Fruit fly (Drosophila melanogaster): Measurements from ENCODE around the gene CG3119.
A peak's percentile ranks its signal among the peaks of the same experiment; 100 is the strongest.

CG3119 gene

DNA sequence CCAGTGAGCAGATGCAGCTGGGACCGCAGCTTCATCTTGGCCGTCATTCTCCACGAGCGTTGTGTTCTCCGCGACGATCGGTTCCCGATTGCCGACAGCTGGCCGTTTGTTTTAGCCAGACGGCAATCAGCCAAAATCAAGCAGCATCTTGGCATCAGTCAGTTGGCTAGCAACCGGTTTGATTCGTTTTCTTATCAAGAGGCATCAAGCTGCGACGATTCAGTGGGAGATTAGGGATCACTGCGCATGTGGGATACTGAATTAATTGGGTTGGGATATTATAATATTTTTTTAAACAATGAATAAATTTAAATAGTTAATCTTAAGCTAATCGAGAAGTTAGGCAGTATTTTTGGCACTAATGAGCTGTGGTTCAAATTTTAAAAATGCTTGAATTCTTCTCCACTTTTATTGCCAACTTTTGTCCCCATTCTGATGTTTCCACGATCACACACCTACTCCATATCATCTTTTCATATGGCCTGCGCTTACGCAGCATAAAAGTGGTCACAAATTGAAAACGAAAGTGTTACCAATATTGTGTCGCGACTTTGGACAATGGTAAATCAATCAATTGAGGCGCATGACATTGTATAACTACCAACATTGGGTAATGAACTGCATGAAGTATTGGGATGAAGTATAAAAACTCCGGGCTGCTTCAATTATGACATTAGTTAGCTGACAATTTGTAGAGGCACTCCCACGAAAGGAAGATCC lies at the start of gene CG3119, which contains the start of gene Cpr23B:
TSS of gene CG3119 (minus strand) at position 92 of the 720 bp plus-strand sequence.
TSS of gene Cpr23B (plus strand) at position 670 of the 720 bp plus-strand sequence.
- TF ChIP-seq cnc (optimal IDR thresholded peaks at IDR 0.05) (no peak), ovo (GFP tag; optimal IDR thresholded peaks at IDR 0.05) (no peak), kay (GFP tag; ENCODE audit: borderline replicate concordance) (no peak), CG14711 (tag; optimal IDR thresholded peaks at IDR 0.05) (no peak), CG7045 (GFP tag; optimal IDR thresholded peaks at IDR 0.05) (no peak), Mnt (GFP tag; optimal IDR thresholded peaks at IDR 0.05) (no peak), Crg-1 (GFP tag; optimal IDR thresholded peaks at IDR 0.05) (no peak), CG11617 (GFP tag; optimal IDR thresholded peaks at IDR 0.05) (no peak), CG5204 (GFP tag; optimal IDR thresholded peaks at IDR 0.05) (no peak), cic (GFP tag; optimal IDR thresholded peaks at IDR 0.05) (no peak), CG12768 (GFP tag; optimal IDR thresholded peaks at IDR 0.05) (no peak), Clk (GFP tag; optimal IDR thresholded peaks at IDR 0.05) (no peak), bab1 (GFP tag; optimal IDR thresholded peaks at IDR 0.05) (no peak), CG7101 (tag; optimal IDR thresholded peaks at IDR 0.05) (no peak), toe (GFP tag; optimal IDR thresholded peaks at IDR 0.05) (no peak), CG33017 (tag; optimal IDR thresholded peaks at IDR 0.05) (no peak)

DNA sequence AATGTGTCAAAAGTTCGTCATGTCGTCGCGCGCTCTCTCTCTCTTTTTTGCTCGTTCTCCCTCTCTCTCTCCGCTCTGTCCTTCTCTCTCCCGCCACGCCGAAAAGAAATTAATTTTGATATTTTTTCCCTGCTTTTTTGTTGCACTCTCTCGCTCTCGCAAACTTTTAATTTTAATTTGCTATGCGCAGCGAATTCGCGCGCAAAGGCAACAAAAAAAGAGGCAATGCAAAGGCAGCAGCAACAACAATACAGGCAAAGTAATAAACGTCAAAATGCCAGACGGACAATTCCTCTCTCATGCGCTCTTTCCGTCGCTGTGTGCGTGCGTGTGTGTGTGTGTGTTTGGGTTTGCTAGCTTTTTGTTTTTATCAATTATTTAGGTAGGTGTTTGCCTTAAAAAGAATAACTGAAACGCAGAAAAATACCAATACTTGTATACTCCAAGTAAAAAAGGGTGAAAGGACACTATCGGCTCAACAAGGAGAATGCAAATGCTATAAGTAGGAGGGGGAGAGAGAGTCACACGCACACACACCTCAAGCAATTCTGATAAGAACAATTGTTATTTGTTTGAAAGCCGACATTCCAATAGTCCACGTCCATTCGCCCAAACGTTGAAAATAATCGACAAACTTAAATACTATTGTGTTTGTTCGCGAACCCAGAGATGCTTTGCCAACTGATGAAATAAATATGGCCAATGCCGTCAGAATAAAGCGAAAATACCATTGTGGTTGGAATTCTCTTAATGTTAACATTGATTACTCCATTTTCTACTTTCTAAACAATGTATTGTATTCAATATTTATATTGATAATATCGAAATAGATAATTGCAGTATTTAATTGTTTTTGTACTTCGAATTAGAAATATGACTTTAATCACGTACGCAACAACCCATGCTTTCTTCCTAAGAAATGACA lies 49.2 kb upstream of the CG3119 start:
- no peak for TF ChIP-seq Mnt (GFP tag; optimal IDR thresholded peaks at IDR 0.05)
- peak; percentile 94 for TF ChIP-seq tj (GFP tag; optimal IDR thresholded peaks at IDR 0.05)
- TF ChIP-seq cic (GFP tag; optimal IDR thresholded peaks at IDR 0.05): no peak
- TF ChIP-seq kay (GFP tag; ENCODE audit: borderline replicate concordance): peak; percentile 70
- TF ChIP-seq toe (GFP tag; optimal IDR thresholded peaks at IDR 0.05): no peak
- TF ChIP-seq Clk (GFP tag; optimal IDR thresholded peaks at IDR 0.05): no peak
- TF ChIP-seq CG33017 (tag; optimal IDR thresholded peaks at IDR 0.05): no peak
- TF ChIP-seq CG7045 (GFP tag; optimal IDR thresholded peaks at IDR 0.05): no peak
- TF ChIP-seq cnc (optimal IDR thresholded peaks at IDR 0.05): no peak
- TF ChIP-seq CG14711 (tag; optimal IDR thresholded peaks at IDR 0.05): no peak
- TF ChIP-seq Crg-1 (GFP tag; optimal IDR thresholded peaks at IDR 0.05): no peak
- TF ChIP-seq CG12768 (GFP tag; optimal IDR thresholded peaks at IDR 0.05): no peak

DNA sequence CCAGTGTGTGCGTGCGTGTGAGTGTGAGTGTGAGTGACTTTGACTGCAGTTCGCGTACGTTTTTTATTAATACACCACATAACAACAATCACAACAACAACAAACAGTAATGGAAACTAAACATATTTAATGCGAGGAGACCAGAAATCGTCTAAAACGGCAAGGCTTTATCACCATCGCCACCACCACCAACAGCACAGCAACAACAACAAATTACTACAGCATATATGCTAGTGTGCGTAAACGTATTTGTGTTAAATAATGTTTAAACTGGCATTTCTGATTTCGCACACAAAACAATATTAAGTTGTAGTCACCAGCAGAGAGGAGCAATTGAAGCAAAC lies 48.6 kb upstream of the CG3119 start:
- TF ChIP-seq ovo (GFP tag; optimal IDR thresholded peaks at IDR 0.05) (no peak), bab1 (GFP tag; optimal IDR thresholded peaks at IDR 0.05) (no peak), tj (GFP tag; optimal IDR thresholded peaks at IDR 0.05) (no peak), Clk (GFP tag; optimal IDR thresholded peaks at IDR 0.05) (no peak), CG11617 (GFP tag; optimal IDR thresholded peaks at IDR 0.05) (no peak), Hr96 (GFP tag; optimal IDR thresholded peaks at IDR 0.05) (no peak), cic (GFP tag; optimal IDR thresholded peaks at IDR 0.05) (no peak), toe (GFP tag; optimal IDR thresholded peaks at IDR 0.05) (no peak), Mnt (GFP tag; optimal IDR thresholded peaks at IDR 0.05) (no peak), CG1620 (GFP tag; optimal IDR thresholded peaks at IDR 0.05) (no peak), CG12768 (GFP tag; optimal IDR thresholded peaks at IDR 0.05) (no peak), CG33017 (tag; optimal IDR thresholded peaks at IDR 0.05) (no peak), CG5204 (GFP tag; optimal IDR thresholded peaks at IDR 0.05) (no peak), cnc (optimal IDR thresholded peaks at IDR 0.05) (no peak), CG14711 (tag; optimal IDR thresholded peaks at IDR 0.05) (no peak), CG7045 (GFP tag; optimal IDR thresholded peaks at IDR 0.05) (no peak), Crg-1 (GFP tag; optimal IDR thresholded peaks at IDR 0.05) (no peak), CG7101 (tag; optimal IDR thresholded peaks at IDR 0.05) (no peak)

DNA sequence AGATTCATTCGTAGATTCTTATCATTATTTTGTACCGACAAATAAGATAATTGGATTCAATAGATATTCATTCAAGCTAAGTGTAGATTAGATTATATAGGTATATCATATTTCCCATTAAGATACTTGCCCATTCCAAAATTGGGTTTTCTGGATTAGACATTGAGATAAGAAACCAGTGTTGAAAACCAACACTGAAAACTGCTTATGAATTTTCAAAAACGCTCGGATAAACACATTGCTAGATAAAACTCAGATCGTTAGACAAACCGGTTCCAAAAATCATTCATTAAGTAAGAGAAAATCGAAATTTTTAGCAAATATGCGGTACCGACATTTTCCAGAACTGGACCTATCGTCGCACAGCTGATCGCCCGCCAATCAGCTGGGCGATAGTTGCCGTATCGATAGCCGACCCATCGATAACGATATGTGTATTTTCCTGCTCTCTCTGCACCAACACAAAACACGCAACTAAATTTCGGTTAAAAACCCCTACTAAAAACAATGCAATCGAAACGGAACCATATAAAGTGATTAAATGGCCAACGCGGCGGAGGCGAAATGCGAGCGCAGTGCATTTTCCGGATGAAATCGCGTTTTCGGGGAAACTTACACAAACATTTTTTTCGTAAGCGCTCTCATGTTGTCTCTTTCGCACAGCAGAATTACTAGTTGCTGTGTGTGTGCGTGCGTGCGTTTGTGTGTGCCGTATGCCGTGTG lies 48.0 kb upstream of the CG3119 start, which contains the start of the genes NTPase and lilli:
TSS of gene NTPase (minus strand) at position 348 of the 723 bp plus-strand sequence.
TSS of gene lilli (plus strand) at position 427 of the 723 bp plus-strand sequence.
- TF ChIP-seq Crg-1 (GFP tag; optimal IDR thresholded peaks at IDR 0.05) (peak; percentile 57), cnc (optimal IDR thresholded peaks at IDR 0.05) (no peak), Clk (GFP tag; optimal IDR thresholded peaks at IDR 0.05) (no peak), pad (GFP tag; optimal IDR thresholded peaks at IDR 0.05) (peak; percentile 47), CG12768 (GFP tag; optimal IDR thresholded peaks at IDR 0.05) (peak; percentile 42), ovo (GFP tag; optimal IDR thresholded peaks at IDR 0.05) (peak; percentile 1), CG33017 (tag; optimal IDR thresholded peaks at IDR 0.05) (no peak), bab1 (GFP tag; optimal IDR thresholded peaks at IDR 0.05) (peak; percentile 58), tj (GFP tag; optimal IDR thresholded peaks at IDR 0.05) (no peak), CG11617 (GFP tag; optimal IDR thresholded peaks at IDR 0.05) (peak; percentile 0), Hr96 (GFP tag; optimal IDR thresholded peaks at IDR 0.05) (no peak), toe (GFP tag; optimal IDR thresholded peaks at IDR 0.05) (no peak), CG5204 (GFP tag; optimal IDR thresholded peaks at IDR 0.05) (no peak), kay (GFP tag; ENCODE audit: borderline replicate concordance) (peak; percentile 42), CG7045 (GFP tag; optimal IDR thresholded peaks at IDR 0.05) (no peak), CG14711 (tag; optimal IDR thresholded peaks at IDR 0.05) (peak; percentile 24), cic (GFP tag; optimal IDR thresholded peaks at IDR 0.05) (peak; percentile 76), CG7101 (tag; optimal IDR thresholded peaks at IDR 0.05) (peak; percentile 44), Mnt (GFP tag; optimal IDR thresholded peaks at IDR 0.05) (peak; percentile 3), CG1620 (GFP tag; optimal IDR thresholded peaks at IDR 0.05) (peak; percentile 11)

Data from whole organism, adult.